Fruit fly (Drosophila melanogaster) whole organism, embryonic: ENCODE results near the gene CG42538.
A peak's percentile ranks its signal among the peaks of the same experiment; 100 is the strongest.

Source experiments
- B-H1 ChIP-seq: fragments of 200-800 bp; sonication (Bioruptor generic); IDR thresholded peaks from 3 replicates; pipeline ENCODE4 v1.3.6; 2022; ENCODE audit warnings: missing biosample characterization, missing genetic modification characterization
- B-H2 ChIP-seq: fragments of 200-800 bp; sonication (Bioruptor generic); optimal IDR thresholded peaks from 2 replicates; lab custom pipeline; 2018; ENCODE audit warnings: missing biosample characterization, mild to moderate bottlenecking, missing genetic modification characterization
- CG10209 ChIP-seq: fragments of 200-800 bp; sonication (Bioruptor generic); optimal IDR thresholded peaks from 3 replicates; lab custom pipeline; 2017; ENCODE audit warnings: missing biosample characterization, mild to moderate bottlenecking, missing genetic modification characterization, missing genetic modification reagents
- CG11085 ChIP-seq: fragments of 200-800 bp; sonication (Bioruptor generic); IDR thresholded peaks from 2 replicates; pipeline ENCODE4 v1.3.6; 2022; ENCODE audit warnings: missing biosample characterization, missing genetic modification characterization
- CG11456 ChIP-seq: fragments of 200-800 bp; sonication (Bioruptor generic); IDR thresholded peaks from 3 replicates; pipeline ENCODE4 v1.3.6; 2022; ENCODE audit warnings: missing biosample characterization, missing genetic modification characterization
- CG11695 ChIP-seq: fragments of 200-800 bp; sonication (Bioruptor generic); IDR thresholded peaks from 3 replicates; pipeline ENCODE4 v1.3.6; 2022; ENCODE audit warnings: missing biosample characterization, missing genetic modification characterization
- CG13287 ChIP-seq: fragments of 200-800 bp; sonication (Bioruptor generic); IDR thresholded peaks from 2 replicates; pipeline ENCODE4 v1.3.6; 2022; ENCODE audit warnings: missing biosample characterization, missing genetic modification characterization; ENCODE audit not compliant: partially characterized antibody
- CG14441 ChIP-seq: fragments of 200-800 bp; sonication (Bioruptor generic); IDR thresholded peaks from 2 replicates; pipeline ENCODE4 v1.3.6; 2022; ENCODE audit warnings: missing biosample characterization, missing genetic modification characterization
- CG1792 ChIP-seq: fragments of 200-800 bp; sonication (Bioruptor generic); optimal IDR thresholded peaks from 2 replicates; lab custom pipeline; 2016; ENCODE audit warnings: missing biosample characterization, missing genetic modification characterization
- CG30431 ChIP-seq: fragments of 200-800 bp; sonication (Bioruptor generic); optimal IDR thresholded peaks from 2 replicates; lab custom pipeline; 2017; ENCODE audit warnings: missing biosample characterization, missing genetic modification characterization
- CG3281 ChIP-seq: fragments of 200-800 bp; sonication (Bioruptor generic); optimal IDR thresholded peaks from 3 replicates; lab custom pipeline; 2017; ENCODE audit warnings: missing biosample characterization, mild to moderate bottlenecking, missing genetic modification characterization
- CG4707 ChIP-seq: fragments of 200-800 bp; sonication (Bioruptor generic); optimal IDR thresholded peaks from 2 replicates; lab custom pipeline; 2018; ENCODE audit warnings: missing biosample characterization, mild to moderate bottlenecking, missing genetic modification characterization, moderate library complexity
- CG7372 ChIP-seq: fragments of 200-800 bp; sonication (Bioruptor generic); IDR thresholded peaks from 2 replicates; pipeline ENCODE4 v1.3.6; 2022; ENCODE audit warnings: missing biosample characterization, missing genetic modification characterization
- CG8281 ChIP-seq: fragments of 200-800 bp; sonication (Bioruptor generic); optimal IDR thresholded peaks from 2 replicates; lab custom pipeline; 2018; ENCODE audit warnings: missing biosample characterization, mild to moderate bottlenecking, missing genetic modification characterization, moderate library complexity
- CG8765 ChIP-seq: fragments of 200-800 bp; sonication (Bioruptor generic); IDR thresholded peaks from 2 replicates; pipeline ENCODE4 v1.3.6; 2022; ENCODE audit warnings: missing biosample characterization, missing genetic modification characterization
- CG8944 ChIP-seq: fragments of 200-800 bp; sonication (Bioruptor generic); optimal IDR thresholded peaks from 3 replicates; lab custom pipeline; 2016; ENCODE audit warnings: missing biosample characterization, missing genetic modification characterization
- CTCF ChIP-seq: fragments of 200-800 bp; sonication (Bioruptor generic); optimal IDR thresholded peaks from 2 replicates; lab custom pipeline; 2017; ENCODE audit warnings: missing biosample characterization, mild to moderate bottlenecking, missing genetic modification characterization, moderate library complexity
- D19A ChIP-seq: fragments of 200-800 bp; optimal IDR thresholded peaks from 3 replicates; lab custom pipeline; 2019; ENCODE audit warnings: missing biosample characterization, mild to moderate bottlenecking, missing genetic modification characterization, moderate library complexity
- H2.0 ChIP-seq: fragments of 200-800 bp; sonication (Bioruptor generic); IDR thresholded peaks from 2 replicates; pipeline ENCODE4 v1.3.6; 2022; ENCODE audit warnings: missing biosample characterization, missing genetic modification characterization
- Hr51 ChIP-seq, 2 experiments: fragments of 200-800 bp; sonication (Bioruptor generic); optimal IDR thresholded peaks; 2 replicates in 1 of 2; 3 replicates in 1 of 2; lab custom pipeline; 2016 to 2018; ENCODE audit warnings: missing biosample characterization in 2 of 2, missing genetic modification characterization in 2 of 2, mild to moderate bottlenecking in 1 of 2, moderate library complexity in 1 of 2
- Mes4 ChIP-seq: fragments of 200-800 bp; sonication (Bioruptor generic); optimal IDR thresholded peaks from 2 replicates; lab custom pipeline; 2016; ENCODE audit warnings: missing biosample characterization, missing genetic modification characterization
- Nf-YA ChIP-seq: fragments of 200-800 bp; sonication (Bioruptor generic); IDR thresholded peaks from 2 replicates; pipeline ENCODE4 v1.3.6; 2022; ENCODE audit warnings: missing biosample characterization, missing genetic modification characterization
- NfI ChIP-seq: fragments of 200-800 bp; sonication (Bioruptor generic); optimal IDR thresholded peaks from 3 replicates; lab custom pipeline; 2018; ENCODE audit warnings: missing biosample characterization, mild to moderate bottlenecking, missing genetic modification characterization, moderate library complexity
- Ptx1 ChIP-seq: fragments of 200-800 bp; sonication (Bioruptor generic); IDR thresholded peaks from 2 replicates; pipeline ENCODE4 v1.3.6; 2022; ENCODE audit warnings: missing biosample characterization, missing genetic modification characterization
- Ravus ChIP-seq: fragments of 200-800 bp; sonication (Bioruptor generic); IDR thresholded peaks from 2 replicates; pipeline ENCODE4 v1.3.6; 2022; ENCODE audit warnings: missing biosample characterization, missing genetic modification characterization
- Six4 ChIP-seq: fragments of 200-800 bp; sonication (Bioruptor generic); optimal IDR thresholded peaks from 2 replicates; lab custom pipeline; 2016; ENCODE audit warnings: missing biosample characterization, missing genetic modification characterization
- Sox100B ChIP-seq: fragments of 200-800 bp; sonication (Bioruptor generic); optimal IDR thresholded peaks from 3 replicates; lab custom pipeline; 2018; ENCODE audit warnings: missing biosample characterization, mild to moderate bottlenecking, missing genetic modification characterization
- Ssrp ChIP-seq: fragments of 200-800 bp; sonication (Bioruptor generic); optimal IDR thresholded peaks from 2 replicates; lab custom pipeline; 2018; ENCODE audit warnings: missing biosample characterization, mild to moderate bottlenecking, missing genetic modification characterization, moderate library complexity
- TFAM ChIP-seq: fragments of 200-800 bp; sonication (Bioruptor generic); optimal IDR thresholded peaks from 2 replicates; lab custom pipeline; 2017; ENCODE audit warnings: missing biosample characterization, missing genetic modification characterization, inconsistent platforms
- Xrp1 ChIP-seq: fragments of 200-800 bp; sonication (Bioruptor generic); IDR thresholded peaks from 2 replicates; pipeline ENCODE4 v1.3.6; 2022; ENCODE audit warnings: missing biosample characterization, missing genetic modification characterization
- ab ChIP-seq: fragments of 200-800 bp; sonication (Bioruptor generic); optimal IDR thresholded peaks from 2 replicates; lab custom pipeline; 2016; ENCODE audit warnings: missing biosample characterization, missing genetic modification characterization
- ap ChIP-seq: fragments of 200-800 bp; sonication (Bioruptor generic); IDR thresholded peaks from 2 replicates; pipeline ENCODE4 v1.3.6; 2022; ENCODE audit warnings: missing biosample characterization, missing genetic modification characterization
- ato ChIP-seq: fragments of 200-800 bp; sonication (Bioruptor generic); IDR thresholded peaks from 2 replicates; pipeline ENCODE4 v1.3.6; 2022; ENCODE audit warnings: missing biosample characterization, missing genetic modification characterization; ENCODE audit not compliant: partially characterized antibody
- bigmax ChIP-seq: fragments of 200-800 bp; sonication (Bioruptor generic); optimal IDR thresholded peaks from 2 replicates; lab custom pipeline; 2018; ENCODE audit warnings: missing biosample characterization, mild to moderate bottlenecking, missing genetic modification characterization
- crp ChIP-seq, 2 experiments: fragments of 200-800 bp; sonication (Bioruptor generic); optimal IDR thresholded peaks; 2 replicates in 1 of 2; 3 replicates in 1 of 2; lab custom pipeline; 2017; ENCODE audit warnings: missing biosample characterization in 2 of 2, missing genetic modification characterization in 2 of 2, mild to moderate bottlenecking in 1 of 2, moderate library complexity in 1 of 2
- disco-r ChIP-seq: fragments of 200-800 bp; sonication (Bioruptor generic); optimal IDR thresholded peaks from 2 replicates; lab custom pipeline; 2016; ENCODE audit warnings: missing biosample characterization, missing genetic modification characterization
- dmrt11E ChIP-seq: fragments of 200-800 bp; sonication (Bioruptor generic); optimal IDR thresholded peaks from 3 replicates; lab custom pipeline; 2018; ENCODE audit warnings: missing biosample characterization, mild to moderate bottlenecking, missing genetic modification characterization, moderate library complexity
- ewg ChIP-seq: fragments of 200-800 bp; sonication (Bioruptor generic); optimal IDR thresholded peaks from 3 replicates; lab custom pipeline; 2017; ENCODE audit warnings: mild to moderate bottlenecking, missing biosample characterization, missing genetic modification reagents, missing genetic modification characterization
- exex ChIP-seq: fragments of 200-800 bp; sonication (Bioruptor generic); optimal IDR thresholded peaks from 4 replicates; lab custom pipeline; 2018; ENCODE audit warnings: missing biosample characterization, mild to moderate bottlenecking, missing genetic modification characterization, moderate library complexity
- eyg ChIP-seq: fragments of 200-800 bp; sonication (Bioruptor generic); optimal IDR thresholded peaks from 3 replicates; lab custom pipeline; 2016; ENCODE audit warnings: missing biosample characterization, missing genetic modification characterization
- fd102C ChIP-seq: fragments of 200-800 bp; sonication (Bioruptor generic); optimal IDR thresholded peaks from 2 replicates; lab custom pipeline; 2018; ENCODE audit warnings: missing biosample characterization, mild to moderate bottlenecking, missing genetic modification characterization, moderate library complexity
- fd64A ChIP-seq: fragments of 200-800 bp; sonication (Bioruptor generic); optimal IDR thresholded peaks from 3 replicates; lab custom pipeline; 2018; ENCODE audit warnings: missing biosample characterization, mild to moderate bottlenecking, missing genetic modification characterization
- gem ChIP-seq: fragments of 200-800 bp; sonication (Bioruptor generic); optimal IDR thresholded peaks from 2 replicates; lab custom pipeline; 2019; ENCODE audit warnings: missing biosample characterization, mild to moderate bottlenecking, missing genetic modification characterization, moderate library complexity
- gro ChIP-seq: fragments of 200-800 bp; sonication (Bioruptor generic); optimal IDR thresholded peaks from 2 replicates; lab custom pipeline; 2016; ENCODE audit warnings: missing biosample characterization, missing genetic modification characterization
- knrl ChIP-seq: fragments of 200-800 bp; sonication (Bioruptor generic); IDR thresholded peaks from 3 replicates; pipeline ENCODE4 v1.3.6; 2022; ENCODE audit warnings: missing biosample characterization, missing genetic modification characterization; ENCODE audit not compliant: partially characterized antibody
- mld ChIP-seq: fragments of 200-800 bp; sonication (Bioruptor generic); IDR thresholded peaks from 3 replicates; pipeline ENCODE4 v1.3.6; 2022; ENCODE audit warnings: missing biosample characterization, missing genetic modification characterization; ENCODE audit not compliant: partially characterized antibody
- sc ChIP-seq, 3 experiments: fragments of >200 bp in 2 of 3; fragments of 200-800 bp in 1 of 3; sonication (Bioruptor generic) in 1 of 3; optimal IDR thresholded peaks; 2 replicates in 2 of 3; 3 replicates in 1 of 3; lab custom pipeline; 2017; ENCODE audit warnings: mild to moderate bottlenecking in 1 of 3, missing biosample characterization in 1 of 3, missing genetic modification characterization in 1 of 3, missing genetic modification reagents in 1 of 3
- sima ChIP-seq: fragments of 200-800 bp; sonication (Bioruptor generic); optimal IDR thresholded peaks from 2 replicates; lab custom pipeline; 2016; ENCODE audit warnings: missing biosample characterization, missing genetic modification characterization
- tna ChIP-seq: fragments of 200-800 bp; sonication (Bioruptor generic); IDR thresholded peaks from 2 replicates; pipeline ENCODE4 v1.3.6; 2022; ENCODE audit warnings: missing biosample characterization, missing genetic modification characterization; ENCODE audit not compliant: partially characterized antibody
- trh ChIP-seq: fragments of 200-800 bp; sonication (Bioruptor generic); optimal IDR thresholded peaks from 2 replicates; lab custom pipeline; 2016; ENCODE audit warnings: missing biosample characterization, missing genetic modification characterization

CG42538 gene

DNA sequence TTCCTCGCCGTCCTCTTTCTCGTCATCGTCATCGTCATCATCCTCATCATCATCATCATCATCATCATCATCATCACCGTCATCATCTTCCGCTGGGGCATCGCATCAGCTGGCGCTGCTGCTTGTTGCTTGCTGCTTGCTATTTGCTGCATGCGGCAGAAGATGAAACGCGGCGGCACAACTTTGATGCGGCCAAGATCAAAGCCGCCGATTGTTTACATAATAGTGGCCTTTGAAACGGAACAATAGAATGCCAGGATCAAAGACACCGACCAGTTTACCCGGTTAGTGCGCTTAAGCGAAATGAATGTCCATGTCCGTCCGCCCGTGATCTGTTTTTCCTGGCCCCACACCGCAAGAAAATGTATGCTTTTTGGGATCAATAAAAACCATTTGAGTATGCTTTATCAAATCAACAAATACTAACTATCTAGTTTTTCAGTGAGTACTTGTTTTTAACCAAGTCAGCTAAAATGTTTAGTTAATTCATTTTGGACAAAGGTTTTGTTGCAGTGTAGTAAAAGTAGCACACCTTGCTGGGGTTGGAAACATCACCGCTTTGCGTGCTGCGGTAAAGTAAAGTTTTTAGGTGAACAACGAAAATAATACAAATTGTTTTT is 13.2 kb upstream of the CG42538 start (continued):
- no peak for TF ChIP-seq CG7372 (GFP tag; lab: Robert Waterston, UW)
- no peak for TF ChIP-seq mld (GFP tag; lab: Robert Waterston, UW)
- TF ChIP-seq Nf-YA (GFP tag; lab: Robert Waterston, UW): no peak
- no peak for TF ChIP-seq eyg (GFP tag; lab: Kevin White, UChicago)
- no peak for TF ChIP-seq fd64A (GFP tag; lab: Kevin White, UChicago)
- no peak for TF ChIP-seq sc (optimal IDR thresholded peaks at IDR 0.05; lab: Kevin White, UChicago)
- TF ChIP-seq sc (GFP tag; optimal IDR thresholded peaks at IDR 0.05; lab: Kevin White, UChicago): no peak
- no peak for TF ChIP-seq tna
- peak; percentile 44 for TF ChIP-seq Ssrp
- TF ChIP-seq bigmax (GFP tag; lab: Kevin White, UChicago): no peak
- peak; percentile 85 for TF ChIP-seq Xrp1 (GFP tag; lab: Robert Waterston, UW)
- TF ChIP-seq ato: no peak
- no peak for TF ChIP-seq CG11085 (GFP tag; lab: Robert Waterston, UW)
- peak; percentile 29 for TF ChIP-seq Sox100B (GFP tag; lab: Kevin White, UChicago)
- peak; percentile 29; the same call in 1 of the 2 replicates for TF ChIP-seq H2.0 (GFP tag; lab: Robert Waterston, UW)
- TF ChIP-seq CG8944 (GFP tag; lab: Kevin White, UChicago): peak; percentile 46
- no peak for TF ChIP-seq crp (GFP tag; optimal IDR thresholded peaks at IDR 0.05; lab: Kevin White, UChicago)
- TF ChIP-seq B-H1 (GFP tag; lab: Robert Waterston, UW): no peak
- no peak for TF ChIP-seq CTCF (GFP tag; lab: Kevin White, UChicago)
- no peak for TF ChIP-seq gro
- TF ChIP-seq Ravus (GFP tag; lab: Robert Waterston, UW): no peak
- peak; percentile 80 for TF ChIP-seq gem (tag; lab: Kevin White, UChicago)
- peak; percentile 30 for TF ChIP-seq CG4707 (GFP tag; lab: Kevin White, UChicago)
- TF ChIP-seq CG8281: no peak
- no peak for TF ChIP-seq Ptx1 (GFP tag; lab: Robert Waterston, UW)
- TF ChIP-seq knrl (GFP tag; lab: Robert Waterston, UW): no peak
- no peak for TF ChIP-seq CG1792 (GFP tag; lab: Kevin White, UChicago)
- no peak for TF ChIP-seq B-H2 (GFP tag; lab: Kevin White, UChicago)
- peak; percentile 87 for TF ChIP-seq fd102C
- no peak for TF ChIP-seq trh (GFP tag; lab: Kevin White, UChicago)
- peak in 1 of 2 experiments; percentile 13 for TF ChIP-seq Hr51 (GFP tag; optimal IDR thresholded peaks at IDR 0.05; lab: Kevin White, UChicago)
- TF ChIP-seq dmrt11E: peak; percentile 92
- TF ChIP-seq TFAM: no peak
- peak; percentile 5 for TF ChIP-seq NfI
- TF ChIP-seq CG13287 (GFP tag; lab: Robert Waterston, UW): no peak
- no peak for TF ChIP-seq sima
- peak; percentile 11 for TF ChIP-seq Mes4 (GFP tag; lab: Kevin White, UChicago)
- peak; percentile 44 for TF ChIP-seq CG30431 (GFP tag; lab: Kevin White, UChicago)
- no peak for TF ChIP-seq ap
- TF ChIP-seq CG11456 (GFP tag; lab: Robert Waterston, UW): no peak
- TF ChIP-seq CG10209 (GFP tag; lab: Kevin White, UChicago): peak; percentile 42
- TF ChIP-seq D19A (tag; lab: Kevin White, UChicago): peak; percentile 65
- peak; percentile 16 for TF ChIP-seq disco-r (GFP tag; lab: Kevin White, UChicago)
- peak; percentile 8 for TF ChIP-seq ewg
- 0 out of 2 replicates have a peak, but pooled peaks have one; percentile 21 for TF ChIP-seq CG14441
- no peak for TF ChIP-seq exex (tag; lab: Kevin White, UChicago)
- peak; percentile 84 for TF ChIP-seq CG8765
- TF ChIP-seq ab (GFP tag; lab: Kevin White, UChicago): no peak
- no peak for TF ChIP-seq CG3281 (GFP tag; lab: Kevin White, UChicago)
- no peak for TF ChIP-seq CG11695
- peak; percentile 57 for TF ChIP-seq Six4 (GFP tag; lab: Kevin White, UChicago)
